ENCODE assay signal across 1 fruit fly cellular context in the genomic region with DNA sequence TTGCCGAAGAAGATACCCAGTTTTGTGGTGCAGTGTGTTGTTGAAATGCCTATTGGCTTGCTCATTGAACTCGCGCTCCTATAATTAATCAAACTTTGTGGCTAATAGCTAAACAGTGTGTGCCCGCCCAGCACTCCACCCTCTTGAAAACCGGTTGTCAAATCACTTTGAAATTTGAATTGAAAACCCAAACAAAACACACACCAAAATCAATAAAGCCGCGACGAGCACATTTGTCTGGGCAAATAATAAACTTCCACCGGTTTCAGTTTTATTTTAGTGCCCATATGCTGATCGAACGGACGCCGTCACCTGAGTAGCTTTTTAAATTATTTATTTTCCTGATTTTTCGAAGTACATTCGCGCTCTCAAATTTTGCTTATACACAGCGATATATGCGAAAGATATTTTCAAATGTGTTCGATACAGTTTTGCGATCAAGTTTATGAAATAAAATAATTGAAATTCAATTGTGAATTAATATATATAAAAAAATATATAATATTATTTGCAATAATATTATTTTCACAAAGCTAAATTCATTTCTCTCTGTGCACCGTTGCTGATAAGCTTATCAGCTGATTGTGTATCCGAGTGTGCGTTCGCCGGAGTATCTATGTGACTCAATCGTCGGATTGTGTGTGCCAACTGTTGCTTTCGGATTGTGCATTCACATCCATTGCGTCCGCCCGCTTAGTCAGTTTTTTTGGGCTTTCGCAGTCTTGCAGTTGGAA.
TF ChIP-seq lines count a peak whose summit lies in the region.

No protein-coding gene starts in this region.

TF ChIP-seq in whole organism, embryonic, 481 proteins besides CTCF, POLR2A, EP300 and RAD21 (continued from another document and continues in another):
- peak; percentile 73 for TF ChIP-seq esg (GFP tag; conservative IDR thresholded peaks at IDR 0.05; lab: Robert Waterston, UW)
- TF ChIP-seq Taf1 (GFP tag; IDR thresholded peaks at IDR 0.05; lab: Robert Waterston, UW): no peak
- TF ChIP-seq CG16779 (GFP tag; IDR thresholded peaks at IDR 0.05; lab: Robert Waterston, UW): no peak
- TF ChIP-seq B-H2 (GFP tag; optimal IDR thresholded peaks at IDR 0.05; lab: Kevin White, UChicago): peak; percentile 13
- peak; percentile 84 for TF ChIP-seq Xrp1 (GFP tag; IDR thresholded peaks at IDR 0.05; lab: Robert Waterston, UW)
- TF ChIP-seq CG3847 (GFP tag; IDR thresholded peaks at IDR 0.05; lab: Robert Waterston, UW): peak; percentile 78
- TF ChIP-seq vvl (GFP tag; IDR thresholded peaks at IDR 0.05; lab: Robert Waterston, UW): peak; percentile 90
- 0 out of 2 replicates have a peak, but pooled peaks have one; percentile 40 for TF ChIP-seq chm (GFP tag; IDR thresholded peaks at IDR 0.05; lab: Robert Waterston, UW)
- peak; percentile 71 for TF ChIP-seq CG6254 (GFP tag; optimal IDR thresholded peaks at IDR 0.05; lab: Kevin White, UChicago)
- peak; percentile 87 for TF ChIP-seq stc (GFP tag; IDR thresholded peaks at IDR 0.05; lab: Robert Waterston, UW)
- TF ChIP-seq croc (GFP tag; conservative IDR thresholded peaks at IDR 0.05; lab: Robert Waterston, UW): peak; percentile 45
- no peak for TF ChIP-seq Tbp (GFP tag; optimal IDR thresholded peaks at IDR 0.05; lab: Kevin White, UChicago)
- peak; percentile 70 for TF ChIP-seq slou (GFP tag; optimal IDR thresholded peaks at IDR 0.05; lab: Kevin White, UChicago)
- peak; percentile 89 for TF ChIP-seq CG12391 (tag; optimal IDR thresholded peaks at IDR 0.05; lab: Kevin White, UChicago)
- TF ChIP-seq pros (GFP tag; optimal IDR thresholded peaks at IDR 0.05; lab: Kevin White, UChicago): no peak
- peak; percentile 81 for TF ChIP-seq HHEX (GFP tag; optimal IDR thresholded peaks at IDR 0.05; lab: Kevin White, UChicago)
- peak; percentile 83 for TF ChIP-seq Rfx (GFP tag; IDR thresholded peaks at IDR 0.05; lab: Robert Waterston, UW)
- peak; percentile 86 for TF ChIP-seq CG17829 (tag; optimal IDR thresholded peaks at IDR 0.05; lab: Kevin White, UChicago)
- no peak for TF ChIP-seq Antp (GFP tag; optimal IDR thresholded peaks at IDR 0.05; lab: Kevin White, UChicago)
- TF ChIP-seq CG10543 (GFP tag; optimal IDR thresholded peaks at IDR 0.05; lab: Kevin White, UChicago): peak; percentile 79
- TF ChIP-seq CG11696 (GFP tag; IDR thresholded peaks at IDR 0.05; lab: Robert Waterston, UW): no peak
- peak; percentile 53 for TF ChIP-seq Fer2 (tag; optimal IDR thresholded peaks at IDR 0.05; lab: Kevin White, UChicago)
- no peak for TF ChIP-seq sim (GFP tag; IDR thresholded peaks at IDR 0.05; lab: Robert Waterston, UW)
- TF ChIP-seq CG16863 (GFP tag; optimal IDR thresholded peaks at IDR 0.05; lab: Kevin White, UChicago): peak; percentile 6
- peak; percentile 88 for TF ChIP-seq CG17361 (GFP tag; IDR thresholded peaks at IDR 0.05; lab: Robert Waterston, UW)
- TF ChIP-seq wek (GFP tag; optimal IDR thresholded peaks at IDR 0.05; lab: Kevin White, UChicago): no peak
- TF ChIP-seq Xbp1 (GFP tag; optimal IDR thresholded peaks at IDR 0.05; lab: Kevin White, UChicago): peak; percentile 75
- no peak for TF ChIP-seq CG12236 (GFP tag; optimal IDR thresholded peaks at IDR 0.05; lab: Kevin White, UChicago)
- TF ChIP-seq CG8281 (tag; optimal IDR thresholded peaks at IDR 0.05; lab: Kevin White, UChicago): peak; percentile 61
- TF ChIP-seq CG31441 (GFP tag; IDR thresholded peaks at IDR 0.05; lab: Robert Waterston, UW): peak; percentile 89
- peak; percentile 83 for TF ChIP-seq Ptx1 (GFP tag; IDR thresholded peaks at IDR 0.05; lab: Robert Waterston, UW)
- TF ChIP-seq ac (GFP tag; optimal IDR thresholded peaks at IDR 0.05; lab: Kevin White, UChicago): no peak
- peak; percentile 38 for TF ChIP-seq grn (GFP tag; optimal IDR thresholded peaks at IDR 0.05; lab: Kevin White, UChicago)
- TF ChIP-seq prd (optimal IDR thresholded peaks at IDR 0.05; lab: Kevin White, UChicago): no peak
- peak; percentile 80 for TF ChIP-seq prd (GFP tag; IDR thresholded peaks at IDR 0.05; lab: Robert Waterston, UW)
- peak; percentile 88 for TF ChIP-seq Meics (GFP tag; optimal IDR thresholded peaks at IDR 0.05; lab: Kevin White, UChicago)
- TF ChIP-seq CG8765 (GFP tag; IDR thresholded peaks at IDR 0.05; lab: Robert Waterston, UW): no peak
- no peak for TF ChIP-seq Abd-B (GFP tag; optimal IDR thresholded peaks at IDR 0.05; lab: Kevin White, UChicago)
- no peak for TF ChIP-seq Trl (optimal IDR thresholded peaks at IDR 0.05; lab: Kevin White, UChicago)
- peak; percentile 21 for TF ChIP-seq Trl (GFP tag; optimal IDR thresholded peaks at IDR 0.05; lab: Kevin White, UChicago)
- peak; percentile 72 for TF ChIP-seq CG6854 (GFP tag; optimal IDR thresholded peaks at IDR 0.05; lab: Kevin White, UChicago)
- no peak for TF ChIP-seq sc (optimal IDR thresholded peaks at IDR 0.05; lab: Kevin White, UChicago)
- peak; percentile 65 for TF ChIP-seq sc (GFP tag; optimal IDR thresholded peaks at IDR 0.05; lab: Kevin White, UChicago)
- TF ChIP-seq CG12942 (GFP tag; optimal IDR thresholded peaks at IDR 0.05; lab: Kevin White, UChicago): peak; percentile 53
- TF ChIP-seq CG5953 (GFP tag; IDR thresholded peaks at IDR 0.05; lab: Robert Waterston, UW): peak; percentile 80; the same call in 1 of the 2 replicates
- peak; percentile 76 for TF ChIP-seq tap (tag; optimal IDR thresholded peaks at IDR 0.05; lab: Kevin White, UChicago)
- peak; percentile 76 for TF ChIP-seq Hr3 (GFP tag; optimal IDR thresholded peaks at IDR 0.05; lab: Kevin White, UChicago)
- peak; percentile 83 for TF ChIP-seq D19A (tag; optimal IDR thresholded peaks at IDR 0.05; lab: Kevin White, UChicago)
- TF ChIP-seq dmrt11E (tag; optimal IDR thresholded peaks at IDR 0.05; lab: Kevin White, UChicago): peak; percentile 69
- TF ChIP-seq Mrtf (GFP tag; IDR thresholded peaks at IDR 0.05; lab: Robert Waterston, UW): peak; percentile 53; the same call in 1 of the 3 replicates
- TF ChIP-seq CG2116 (GFP tag; optimal IDR thresholded peaks at IDR 0.05; lab: Kevin White, UChicago): peak; percentile 23
- TF ChIP-seq lmd (GFP tag; IDR thresholded peaks at IDR 0.05; lab: Robert Waterston, UW): peak; percentile 74
- TF ChIP-seq fd96Cb (tag; optimal IDR thresholded peaks at IDR 0.05; lab: Kevin White, UChicago): peak; percentile 80
- TF ChIP-seq CG12219 (GFP tag; optimal IDR thresholded peaks at IDR 0.05; lab: Kevin White, UChicago): peak; percentile 27
- TF ChIP-seq TFAM (GFP tag; optimal IDR thresholded peaks at IDR 0.05; lab: Kevin White, UChicago): no peak
- peak; percentile 65 for TF ChIP-seq trem (tag; optimal IDR thresholded peaks at IDR 0.05; lab: Kevin White, UChicago)
- TF ChIP-seq lola (GFP tag; optimal IDR thresholded peaks at IDR 0.05; lab: Kevin White, UChicago): peak in 1 of 3 experiments; percentile 69
- TF ChIP-seq CG4360 (GFP tag; IDR thresholded peaks at IDR 0.05; lab: Robert Waterston, UW): peak; percentile 25; the same call in 1 of the 2 replicates
- no peak for TF ChIP-seq CG7786 (GFP tag; optimal IDR thresholded peaks at IDR 0.05; lab: Kevin White, UChicago)
- peak; percentile 49; the same call in 1 of the 3 replicates for TF ChIP-seq CG7357 (GFP tag; IDR thresholded peaks at IDR 0.05; lab: Robert Waterston, UW)
- TF ChIP-seq chn (GFP tag; optimal IDR thresholded peaks at IDR 0.05; lab: Kevin White, UChicago): no peak
- TF ChIP-seq CG17359 (tag; optimal IDR thresholded peaks at IDR 0.05; lab: Kevin White, UChicago): peak; percentile 92
- TF ChIP-seq Ada2b (GFP tag; IDR thresholded peaks at IDR 0.05; lab: Robert Waterston, UW): peak; percentile 72
- TF ChIP-seq CG11247 (GFP tag; IDR thresholded peaks at IDR 0.05; lab: Robert Waterston, UW): peak; percentile 61; the same call in 1 of the 2 replicates
- TF ChIP-seq CG34422 (GFP tag; IDR thresholded peaks at IDR 0.05; lab: Robert Waterston, UW): peak; percentile 81
- TF ChIP-seq CG9215 (GFP tag; IDR thresholded peaks at IDR 0.05; lab: Robert Waterston, UW): peak; percentile 68
- TF ChIP-seq bcd (GFP tag; optimal IDR thresholded peaks at IDR 0.05; lab: Kevin White, UChicago): peak; percentile 76
- no peak for TF ChIP-seq CkIIα-i1 (GFP tag; IDR thresholded peaks at IDR 0.05; lab: Robert Waterston, UW)
- TF ChIP-seq CG15696 (tag; optimal IDR thresholded peaks at IDR 0.05; lab: Kevin White, UChicago): peak; percentile 39
- TF ChIP-seq CG17568 (GFP tag; optimal IDR thresholded peaks at IDR 0.05; lab: Kevin White, UChicago): peak; percentile 57
- no peak for TF ChIP-seq corto (GFP tag; optimal IDR thresholded peaks at IDR 0.05; lab: Kevin White, UChicago)
- TF ChIP-seq tgo (GFP tag; IDR thresholded peaks at IDR 0.05; lab: Robert Waterston, UW): peak; percentile 77
- TF ChIP-seq ATbp (GFP tag; optimal IDR thresholded peaks at IDR 0.05; lab: Kevin White, UChicago): peak; percentile 84
- TF ChIP-seq CG8388 (GFP tag; optimal IDR thresholded peaks at IDR 0.05; lab: Kevin White, UChicago): peak; percentile 82
- TF ChIP-seq CG4424 (GFP tag; optimal IDR thresholded peaks at IDR 0.05; lab: Kevin White, UChicago): peak; percentile 68
- TF ChIP-seq CG31224 (GFP tag; IDR thresholded peaks at IDR 0.05; lab: Robert Waterston, UW): peak; percentile 66
- peak; percentile 81 for TF ChIP-seq CG14014 (GFP tag; IDR thresholded peaks at IDR 0.05; lab: Robert Waterston, UW)
- no peak for TF ChIP-seq Jarid2 (GFP tag; optimal IDR thresholded peaks at IDR 0.05; lab: Kevin White, UChicago)
- peak; percentile 75 for TF ChIP-seq kah (GFP tag; optimal IDR thresholded peaks at IDR 0.05; lab: Kevin White, UChicago)
- peak; percentile 89 for TF ChIP-seq CG18599 (GFP tag; optimal IDR thresholded peaks at IDR 0.05; lab: Kevin White, UChicago)
- TF ChIP-seq Stat92E (GFP tag; optimal IDR thresholded peaks at IDR 0.05; lab: Kevin White, UChicago): no peak
- no peak for TF ChIP-seq jigr1 (GFP tag; IDR thresholded peaks at IDR 0.05; lab: Robert Waterston, UW)
- TF ChIP-seq schlank (tag; optimal IDR thresholded peaks at IDR 0.05; lab: Kevin White, UChicago): no peak
- TF ChIP-seq nau (GFP tag; optimal IDR thresholded peaks at IDR 0.05; lab: Kevin White, UChicago): peak; percentile 56
- TF ChIP-seq twi (tag; optimal IDR thresholded peaks at IDR 0.05; lab: Kevin White, UChicago): peak; percentile 23
- TF ChIP-seq ems (GFP tag; optimal IDR thresholded peaks at IDR 0.05; lab: Kevin White, UChicago): peak; percentile 31
- TF ChIP-seq CG15601 (tag; optimal IDR thresholded peaks at IDR 0.05; lab: Kevin White, UChicago): peak; percentile 73
- TF ChIP-seq H2.0 (GFP tag; IDR thresholded peaks at IDR 0.05; lab: Robert Waterston, UW): peak; percentile 73
- TF ChIP-seq nerfin-2 (GFP tag; IDR thresholded peaks at IDR 0.05; lab: Robert Waterston, UW; ENCODE audit: partially characterized antibody): no peak
- peak; percentile 79 for TF ChIP-seq CG6765 (GFP tag; optimal IDR thresholded peaks at IDR 0.05; lab: Kevin White, UChicago)
- peak; percentile 65 for TF ChIP-seq sug (tag; optimal IDR thresholded peaks at IDR 0.05; lab: Kevin White, UChicago)
- TF ChIP-seq MESR4 (GFP tag; optimal IDR thresholded peaks at IDR 0.05; lab: Kevin White, UChicago): no peak
- TF ChIP-seq Spps (tag; optimal IDR thresholded peaks at IDR 0.05; lab: Kevin White, UChicago): peak; percentile 55
- no peak for TF ChIP-seq jing (GFP tag; optimal IDR thresholded peaks at IDR 0.05; lab: Kevin White, UChicago)
- TF ChIP-seq HLHmδ (GFP tag; optimal IDR thresholded peaks at IDR 0.05; lab: Kevin White, UChicago): no peak
- TF ChIP-seq Ravus (GFP tag; IDR thresholded peaks at IDR 0.05; lab: Robert Waterston, UW): peak; percentile 58
- peak; percentile 22; the same call in 1 of the 2 replicates for TF ChIP-seq peb (GFP tag; IDR thresholded peaks at IDR 0.05; lab: Robert Waterston, UW)
- TF ChIP-seq CG2202 (tag; optimal IDR thresholded peaks at IDR 0.05; lab: Kevin White, UChicago): peak; percentile 35
- peak; percentile 81 for TF ChIP-seq CG10979 (tag; optimal IDR thresholded peaks at IDR 0.05; lab: Kevin White, UChicago)
- peak; percentile 83 for TF ChIP-seq CG12659 (GFP tag; optimal IDR thresholded peaks at IDR 0.05; lab: Kevin White, UChicago)
- peak; percentile 77 for TF ChIP-seq CG6689 (GFP tag; IDR thresholded peaks at IDR 0.05; lab: Robert Waterston, UW)
- TF ChIP-seq abd-A (tag; optimal IDR thresholded peaks at IDR 0.05; lab: Kevin White, UChicago): peak; percentile 58
- no peak for TF ChIP-seq Neu2 (GFP tag; optimal IDR thresholded peaks at IDR 0.05; lab: Kevin White, UChicago; ENCODE audit: borderline replicate concordance)
- peak; percentile 53 for TF ChIP-seq run (tag; optimal IDR thresholded peaks at IDR 0.05; lab: Kevin White, UChicago)
- peak; percentile 20 for TF ChIP-seq CG7987 (GFP tag; optimal IDR thresholded peaks at IDR 0.05; lab: Kevin White, UChicago)
- TF ChIP-seq gfzf (GFP tag; optimal IDR thresholded peaks at IDR 0.05; lab: Kevin White, UChicago): no peak
- peak; percentile 83 for TF ChIP-seq NfI (GFP tag; optimal IDR thresholded peaks at IDR 0.05; lab: Kevin White, UChicago)
- TF ChIP-seq fd102C (GFP tag; optimal IDR thresholded peaks at IDR 0.05; lab: Kevin White, UChicago): peak; percentile 6
- TF ChIP-seq Poxn (GFP tag; IDR thresholded peaks at IDR 0.05; lab: Robert Waterston, UW): no peak
- TF ChIP-seq ham (GFP tag; IDR thresholded peaks at IDR 0.05; lab: Robert Waterston, UW): no peak
- peak; percentile 48; the same call in 1 of the 2 replicates for TF ChIP-seq CG4404 (GFP tag; IDR thresholded peaks at IDR 0.05; lab: Robert Waterston, UW)
- peak; percentile 68 for TF ChIP-seq sqz (GFP tag; optimal IDR thresholded peaks at IDR 0.05; lab: Kevin White, UChicago)
- no peak for TF ChIP-seq Doc3 (GFP tag; IDR thresholded peaks at IDR 0.05; lab: Robert Waterston, UW; ENCODE audit: partially characterized antibody)
- no peak for TF ChIP-seq Dll (GFP tag; IDR thresholded peaks at IDR 0.05; lab: Robert Waterston, UW; ENCODE audit: partially characterized antibody)
- TF ChIP-seq gt (GFP tag; IDR thresholded peaks at IDR 0.05; lab: Robert Waterston, UW): no peak
- TF ChIP-seq CG7556 (GFP tag; optimal IDR thresholded peaks at IDR 0.05; lab: Kevin White, UChicago): peak; percentile 89
- TF ChIP-seq CG10274 (GFP tag; optimal IDR thresholded peaks at IDR 0.05; lab: Kevin White, UChicago): peak; percentile 31
- peak; percentile 90 for TF ChIP-seq CG15269 (tag; optimal IDR thresholded peaks at IDR 0.05; lab: Kevin White, UChicago)
- no peak for TF ChIP-seq CG1647 (GFP tag; optimal IDR thresholded peaks at IDR 0.05; lab: Kevin White, UChicago)
- TF ChIP-seq D (optimal IDR thresholded peaks at IDR 0.05; lab: Kevin White, UChicago): no peak
- peak; percentile 65 for TF ChIP-seq D (GFP tag; optimal IDR thresholded peaks at IDR 0.05; lab: Kevin White, UChicago)
- TF ChIP-seq al (GFP tag; IDR thresholded peaks at IDR 0.05; lab: Robert Waterston, UW): peak; percentile 74
- TF ChIP-seq CG7928 (GFP tag; optimal IDR thresholded peaks at IDR 0.05; lab: Kevin White, UChicago): peak; percentile 22
- peak; percentile 76 for TF ChIP-seq ttk (GFP tag; IDR thresholded peaks at IDR 0.05; lab: Robert Waterston, UW)
